Fruit fly (Drosophila melanogaster): ENCODE measurements around the gene CG34163.

DNA sequence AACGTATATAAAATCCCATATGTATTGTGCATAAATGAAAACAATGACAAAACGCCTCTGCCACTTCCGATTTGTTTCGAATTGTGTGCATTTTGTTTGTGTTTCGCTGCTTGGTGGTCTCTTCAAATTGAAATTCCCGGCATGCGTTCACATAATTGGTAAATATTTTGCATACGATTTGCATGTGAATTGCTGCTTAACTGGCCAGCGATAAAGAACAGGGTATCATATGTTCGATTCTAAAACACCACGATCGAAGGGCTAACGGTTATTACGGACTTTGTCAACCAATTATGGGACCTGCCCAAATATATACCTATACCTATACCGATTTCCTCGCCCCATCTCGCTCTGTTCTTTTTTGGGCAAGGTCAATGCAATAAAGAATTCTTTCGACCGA lies 40.0 kb downstream of the CG34163 start:
- TF ChIP-seq Dfd (GFP tag; optimal IDR thresholded peaks at IDR 0.05) (no peak), jim (GFP tag; optimal IDR thresholded peaks at IDR 0.05) (no peak), psq (GFP tag; optimal IDR thresholded peaks at IDR 0.05) (no peak), usp (GFP tag; optimal IDR thresholded peaks at IDR 0.05) (no peak), h (GFP tag; optimal IDR thresholded peaks at IDR 0.05) (no peak), Mio (GFP tag; optimal IDR thresholded peaks at IDR 0.05) (no peak), sv (GFP tag; optimal IDR thresholded peaks at IDR 0.05) (no peak), HLH106 (tag; optimal IDR thresholded peaks at IDR 0.05) (no peak), pan (optimal IDR thresholded peaks at IDR 0.05) (no peak), OdsH (GFP tag; optimal IDR thresholded peaks at IDR 0.05) (no peak), N (GFP tag; optimal IDR thresholded peaks at IDR 0.05) (no peak)
